Worm (Caenorhabditis elegans) whole organism, midembryonic: ENCODE results near the gene srz-20.

ENCODE experiments used
- flt-1 ChIP-seq: fragments of 200-800 bp; sonication (Bioruptor generic); IDR thresholded peaks from 2 replicates; pipeline ENCODE4 v1.3.6; 2022; ENCODE audit warnings: missing genetic modification characterization, missing compliant biosample characterization
- klf-2 ChIP-seq: fragments of 200-800 bp; sonication (Bioruptor generic); conservative IDR thresholded peaks from 2 replicates; pipeline ENCODE4 v1.3.6; 2022; ENCODE audit warnings: missing genetic modification reagents, missing genetic modification characterization, missing compliant biosample characterization
- ztf-29 ChIP-seq: fragments of 200-800 bp; sonication (Bioruptor generic); IDR thresholded peaks from 2 replicates; pipeline ENCODE4 v1.3.6; 2022; ENCODE audit warnings: missing genetic modification reagents, missing genetic modification characterization, missing compliant biosample characterization

DNA sequence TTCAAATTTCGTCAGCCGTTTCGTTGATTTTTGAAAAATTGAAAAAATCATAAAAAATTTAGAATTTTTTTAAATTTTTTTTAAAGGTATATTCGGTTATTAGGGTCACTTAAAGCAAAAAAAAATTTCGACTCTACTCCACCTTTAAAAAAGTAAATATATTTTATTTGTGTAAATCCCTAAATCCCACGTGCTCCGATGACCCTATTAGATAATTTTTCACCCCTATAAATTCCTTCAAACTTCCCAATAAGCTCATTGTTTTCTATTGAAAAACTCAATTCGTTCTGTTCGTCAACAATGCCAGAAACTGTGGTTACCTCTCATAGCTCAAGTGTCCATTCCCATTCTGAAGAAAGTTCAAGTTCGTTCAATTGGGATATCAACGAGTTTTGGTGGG is 2.8 kb upstream of the srz-20 start, which contains the start of gene F56D6.20:
- TF ChIP-seq ztf-29 (GFP tag; lab: Robert Waterston, UW): no peak
- no peak for TF ChIP-seq flt-1 (GFP tag; lab: Robert Waterston, UW)
- TF ChIP-seq klf-2 (GFP tag; lab: Robert Waterston, UW): no peak
